Worm (Caenorhabditis elegans) whole organism, L3 larva: Measurements from ENCODE around the gene fsn-1.
A peak's percentile ranks its signal among the peaks of the same experiment; 100 is the strongest.

Experiments used
- R02D3.7 ChIP-seq: fragments of 150-350 bp; optimal IDR thresholded peaks from 2 replicates; lab custom pipeline; 2014; ENCODE audit warnings: missing biosample characterization, missing genetic modification characterization
- ceh-16 ChIP-seq: sonication (generic microtip); optimal IDR thresholded peaks from 2 replicates; lab custom pipeline; 2017; ENCODE audit warnings: missing biosample characterization, missing genetic modification characterization
- ceh-28 ChIP-seq: fragments of 150-350 bp; optimal IDR thresholded peaks from 2 replicates; lab custom pipeline; 2014; ENCODE audit warnings: missing biosample characterization, missing genetic modification reagents, missing genetic modification characterization
- ceh-82 ChIP-seq: fragments of 150-350 bp; optimal IDR thresholded peaks from 2 replicates; lab custom pipeline; 2014; ENCODE audit warnings: missing biosample characterization, missing genetic modification characterization
- ceh-9 ChIP-seq: sonication (generic microtip); optimal IDR thresholded peaks from 2 replicates; lab custom pipeline; 2018; ENCODE audit warnings: missing biosample characterization, missing genetic modification characterization
- daf-12 ChIP-seq: fragments of 150-350 bp; optimal IDR thresholded peaks from 2 replicates; lab custom pipeline; 2014; ENCODE audit warnings: missing biosample characterization, missing genetic modification reagents, missing genetic modification characterization
- egl-27 ChIP-seq: sonication (generic microtip); optimal IDR thresholded peaks from 4 replicates; lab custom pipeline; 2017; ENCODE audit warnings: missing biosample characterization, missing genetic modification reagents, missing genetic modification characterization
- egl-5 ChIP-seq: fragments of 150-350 bp; optimal IDR thresholded peaks from 2 replicates; lab custom pipeline; 2017; ENCODE audit warnings: missing biosample characterization, missing genetic modification reagents, missing genetic modification characterization, inconsistent platforms
- elt-1 ChIP-seq: fragments of 150-350 bp; optimal IDR thresholded peaks from 2 replicates; lab custom pipeline; 2014; ENCODE audit warnings: missing biosample characterization, missing genetic modification characterization
- elt-2 ChIP-seq: sonication (generic microtip); optimal IDR thresholded peaks from 2 replicates; lab custom pipeline; 2016; ENCODE audit warnings: missing genetic modification reagents, mild to moderate bottlenecking, missing genetic modification characterization, missing compliant biosample characterization
- elt-3 ChIP-seq, 3 experiments: fragments of 150-350 bp in 1 of 3; sonication (generic microtip) in 2 of 3; optimal IDR thresholded peaks; 2 replicates in 2 of 3; 4 replicates in 1 of 3; lab custom pipeline; 2014 to 2017; ENCODE audit warnings: missing biosample characterization in 3 of 3, missing genetic modification characterization in 3 of 3
- eor-1 ChIP-seq, 2 experiments: fragments of 150-350 bp; optimal IDR thresholded peaks; 2 replicates each; lab custom pipeline; 2014 to 2018; ENCODE audit warnings: missing biosample characterization in 2 of 2, missing genetic modification characterization in 2 of 2
- fos-1 ChIP-seq: fragments of 150-350 bp; optimal IDR thresholded peaks from 2 replicates; lab custom pipeline; 2014; ENCODE audit warnings: missing biosample characterization, missing genetic modification characterization
- hmg-11 ChIP-seq: sonication (generic microtip); optimal IDR thresholded peaks from 2 replicates; lab custom pipeline; 2016; ENCODE audit warnings: missing genetic modification characterization, missing compliant biosample characterization
- jun-1 ChIP-seq: fragments of 150-350 bp; optimal IDR thresholded peaks from 2 replicates; lab custom pipeline; 2014; ENCODE audit warnings: missing biosample characterization, missing genetic modification reagents, missing genetic modification characterization
- lin-15B ChIP-seq: fragments of 150-350 bp; optimal IDR thresholded peaks from 2 replicates; lab custom pipeline; 2014; ENCODE audit warnings: missing biosample characterization, missing genetic modification characterization
- lin-39 ChIP-seq: fragments of 150-350 bp; optimal IDR thresholded peaks from 2 replicates; lab custom pipeline; 2018; ENCODE audit warnings: missing biosample characterization, missing genetic modification reagents, missing genetic modification characterization
- lsy-12 ChIP-seq: sonication (generic microtip); optimal IDR thresholded peaks from 2 replicates; lab custom pipeline; 2016; ENCODE audit warnings: mild to moderate bottlenecking, missing genetic modification characterization, missing compliant biosample characterization
- mdl-1 ChIP-seq: fragments of 150-350 bp; optimal IDR thresholded peaks from 2 replicates; lab custom pipeline; 2014; ENCODE audit warnings: missing biosample characterization, missing genetic modification characterization
- nfya-1 ChIP-seq: sonication (generic microtip); optimal IDR thresholded peaks from 2 replicates; lab custom pipeline; 2017; ENCODE audit warnings: missing genetic modification characterization, mild to moderate bottlenecking, missing compliant biosample characterization, antibody characterized with exemption, moderate library complexity; ENCODE audit not compliant: insufficient read depth
- nhr-11 ChIP-seq: fragments of 150-350 bp; optimal IDR thresholded peaks from 2 replicates; lab custom pipeline; 2014; ENCODE audit warnings: missing biosample characterization, missing genetic modification characterization
- nhr-23 ChIP-seq: fragments of 150-350 bp; optimal IDR thresholded peaks from 2 replicates; lab custom pipeline; 2014; ENCODE audit warnings: missing biosample characterization, missing genetic modification reagents, missing genetic modification characterization
- nhr-25 ChIP-seq: sonication (generic microtip); optimal IDR thresholded peaks from 2 replicates; lab custom pipeline; 2017; ENCODE audit warnings: missing biosample characterization, missing genetic modification characterization
- nhr-28 ChIP-seq: fragments of 150-350 bp; optimal IDR thresholded peaks from 2 replicates; lab custom pipeline; 2014; ENCODE audit warnings: missing biosample characterization, missing genetic modification characterization
- nhr-43 ChIP-seq: sonication (generic microtip); optimal IDR thresholded peaks from 2 replicates; lab custom pipeline; 2016; ENCODE audit warnings: mild to moderate bottlenecking, missing genetic modification characterization, missing compliant biosample characterization; ENCODE audit not compliant: poor library complexity, severe bottlenecking
- nhr-67 ChIP-seq: fragments of 150-350 bp; optimal IDR thresholded peaks from 2 replicates; lab custom pipeline; 2014; ENCODE audit warnings: missing biosample characterization, missing genetic modification characterization
- nhr-76 ChIP-seq: fragments of 150-350 bp; sonication (generic microtip); optimal IDR thresholded peaks from 5 replicates; lab custom pipeline; 2014; ENCODE audit warnings: missing biosample characterization, missing genetic modification characterization
- pha-4 ChIP-seq: fragments of 150-350 bp; optimal IDR thresholded peaks from 2 replicates; lab custom pipeline; 2014; ENCODE audit warnings: missing biosample characterization, missing genetic modification reagents, missing genetic modification characterization
- snpc-4 ChIP-seq: fragments of 150-350 bp; optimal IDR thresholded peaks from 2 replicates; lab custom pipeline; 2014; ENCODE audit warnings: missing biosample characterization, missing genetic modification characterization
- tbx-2 ChIP-seq: sonication (generic microtip); optimal IDR thresholded peaks from 2 replicates; lab custom pipeline; 2016; ENCODE audit warnings: mild to moderate bottlenecking, missing genetic modification characterization, missing compliant biosample characterization
- unc-39 ChIP-seq: sonication (generic microtip); optimal IDR thresholded peaks from 4 replicates; lab custom pipeline; 2017; ENCODE audit warnings: missing biosample characterization, missing genetic modification characterization
- zag-1 ChIP-seq: fragments of 150-350 bp; optimal IDR thresholded peaks from 2 replicates; lab custom pipeline; 2014; ENCODE audit warnings: missing biosample characterization, missing genetic modification characterization
- ztf-11 ChIP-seq: fragments of 150-350 bp; optimal IDR thresholded peaks from 2 replicates; lab custom pipeline; 2014; ENCODE audit warnings: missing biosample characterization, missing genetic modification characterization

fsn-1 gene

ce11 chrIII:4947352-4947751 is 10.2 kb downstream of the fsn-1 start:
- TF ChIP-seq lin-39 (tag; lab: Kevin White, UChicago) (peak; percentile 77), R02D3.7 (tag; lab: Kevin White, UChicago) (no peak), nfya-1 (tag; lab: Kevin White, UChicago) (peak; percentile 58), hmg-11 (peak; percentile 47)

DNA sequence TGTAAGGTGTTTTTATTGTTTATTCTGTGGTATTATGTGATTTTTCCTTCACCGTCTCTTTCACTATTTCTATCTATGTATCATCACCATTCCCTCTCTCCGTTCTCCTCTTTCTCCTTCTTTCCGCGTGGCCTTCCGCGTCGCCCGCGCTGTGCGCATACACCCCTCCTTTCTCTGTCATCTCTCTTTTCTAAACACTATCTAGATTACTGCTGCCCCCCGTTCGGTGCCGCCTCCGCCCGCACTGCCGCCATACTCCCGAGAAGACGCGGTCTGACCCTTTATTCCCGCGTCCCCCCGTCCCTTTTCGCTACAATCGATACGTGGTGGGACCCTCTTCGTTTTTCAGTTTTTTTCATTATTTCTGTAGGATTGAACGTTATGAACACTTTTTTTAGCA is 11.5 kb downstream of the fsn-1 start:
- TF ChIP-seq fos-1 (tag; lab: Kevin White, UChicago) (no peak), nfya-1 (tag; lab: Kevin White, UChicago) (peak; percentile 9), lin-15B (tag; lab: Kevin White, UChicago) (no peak), lin-39 (tag; lab: Kevin White, UChicago) (peak; percentile 6)

DNA sequence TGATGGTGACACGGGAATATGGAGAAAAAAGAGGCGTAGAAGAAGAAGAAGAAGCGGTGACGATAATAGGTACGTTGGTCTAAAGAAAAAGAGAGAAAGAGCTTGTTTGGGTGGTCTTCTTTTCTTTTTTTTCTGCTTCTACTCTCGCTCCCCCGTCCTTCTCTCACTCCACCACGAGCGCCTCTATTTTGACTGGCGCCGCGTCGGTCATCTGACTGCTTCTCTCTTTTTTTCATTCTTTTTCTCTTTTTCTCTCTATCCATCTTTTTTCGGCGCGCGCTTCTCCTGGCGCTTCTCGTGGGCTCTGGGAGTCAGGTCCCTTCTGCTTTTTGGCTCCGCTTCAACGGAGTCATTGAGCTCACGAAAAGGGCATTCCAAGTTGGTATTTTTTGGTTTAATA is 13.2 kb downstream of the fsn-1 start:
- TF ChIP-seq fos-1 (tag; lab: Kevin White, UChicago) (no peak), jun-1 (no peak), lin-39 (tag; lab: Kevin White, UChicago) (peak; percentile 65), nhr-43 (tag; lab: Kevin White, UChicago) (no peak), nhr-11 (tag; lab: Kevin White, UChicago) (peak; percentile 17), nfya-1 (tag; lab: Kevin White, UChicago) (peak; percentile 86), ceh-82 (tag; lab: Kevin White, UChicago) (no peak), unc-39 (tag; lab: Kevin White, UChicago) (no peak), snpc-4 (peak; percentile 18), mdl-1 (no peak), ztf-11 (tag; lab: Kevin White, UChicago) (no peak), ceh-16 (no peak), nhr-25 (tag; lab: Kevin White, UChicago) (no peak), hmg-11 (peak; percentile 58), lin-15B (tag; lab: Kevin White, UChicago) (peak; percentile 37), elt-2 (no peak), nhr-67 (tag; lab: Kevin White, UChicago) (no peak), zag-1 (no peak), elt-3 (tag; optimal IDR thresholded peaks at IDR 0.05; lab: Kevin White, UChicago) (no peak), nhr-28 (tag; lab: Kevin White, UChicago) (no peak), pha-4 (tag; lab: Kevin White, UChicago) (peak; percentile 16)

- TF ChIP-seq hmg-11: peak; percentile 6
- peak; percentile 43 for TF ChIP-seq nfya-1 (tag; lab: Kevin White, UChicago)
- TF ChIP-seq jun-1: no peak
- TF ChIP-seq lin-39 (tag; lab: Kevin White, UChicago): peak; percentile 66
- no peak for TF ChIP-seq ceh-16
- TF ChIP-seq nhr-28 (tag; lab: Kevin White, UChicago): no peak
- no peak for TF ChIP-seq elt-3 (tag; optimal IDR thresholded peaks at IDR 0.05; lab: Kevin White, UChicago)
- no peak for TF ChIP-seq ceh-82 (tag; lab: Kevin White, UChicago)
- TF ChIP-seq zag-1: no peak
- no peak for TF ChIP-seq daf-12 (tag; lab: Kevin White, UChicago)
- TF ChIP-seq elt-1 (tag; lab: Kevin White, UChicago): no peak
- no peak for TF ChIP-seq nhr-23
- TF ChIP-seq snpc-4: no peak
- TF ChIP-seq lsy-12: no peak
- no peak for TF ChIP-seq egl-27 (tag; lab: Kevin White, UChicago)
- peak; percentile 26 for TF ChIP-seq egl-5 (tag; lab: Kevin White, UChicago)
- no peak for TF ChIP-seq fos-1 (tag; lab: Kevin White, UChicago)
- TF ChIP-seq, all 47 proteins: peak for 4
Observed at ce11 chrIII:4951210-4951609, 14.1 kb downstream of the fsn-1 start.

DNA sequence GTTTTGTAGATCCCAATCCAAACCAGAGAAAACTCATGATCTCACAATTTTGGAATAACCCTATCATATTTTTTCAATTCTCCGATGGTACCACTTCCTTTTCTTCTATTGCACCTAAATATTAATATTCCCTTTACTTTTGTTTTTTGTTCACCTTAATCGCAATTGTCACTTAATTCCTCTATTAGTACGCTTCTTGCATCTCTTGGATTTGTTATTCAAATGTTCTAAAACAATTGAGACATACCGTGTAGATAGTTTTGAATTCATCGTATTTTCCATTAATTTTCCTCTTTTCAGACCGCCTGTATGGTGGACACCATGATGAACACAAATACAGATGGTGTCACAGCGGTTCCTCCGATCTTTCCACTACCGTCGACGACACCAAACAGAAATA is 14.7 kb downstream of the fsn-1 start, which contains the start of gene flh-2:
Gene flh-2 (plus strand): TSS at position 301 of the 400 bp plus-strand sequence.
- no peak for TF ChIP-seq ceh-28 (tag; lab: Kevin White, UChicago)
- TF ChIP-seq lin-15B (tag; lab: Kevin White, UChicago): no peak
- no peak for TF ChIP-seq fos-1 (tag; lab: Kevin White, UChicago)
- no peak for TF ChIP-seq jun-1
- no peak for TF ChIP-seq mdl-1
- TF ChIP-seq tbx-2 (tag; lab: Kevin White, UChicago): no peak
- no peak for TF ChIP-seq ceh-9 (tag; lab: Kevin White, UChicago)
- TF ChIP-seq nhr-11 (tag; lab: Kevin White, UChicago): no peak
- TF ChIP-seq eor-1 (tag; optimal IDR thresholded peaks at IDR 0.05; lab: Kevin White, UChicago): no peak
- no peak for TF ChIP-seq nhr-76
